Worm (Caenorhabditis elegans) whole organism, young adult: ENCODE data around the gene Y62H9A.7.
A peak's percentile ranks its signal among the peaks of the same experiment; 100 is the strongest.

Experiments
- B0336.3 ChIP-seq: fragments of 200-800 bp; sonication (Bioruptor generic); IDR thresholded peaks from 2 replicates; pipeline ENCODE4 v1.3.6; 2022; ENCODE audit warnings: missing genetic modification characterization, missing compliant biosample characterization
- D2030.7 ChIP-seq: fragments of 200-800 bp; sonication (Bioruptor generic); IDR thresholded peaks from 2 replicates; pipeline ENCODE4 v1.3.6; 2022; ENCODE audit warnings: missing genetic modification reagents, missing genetic modification characterization, missing compliant biosample characterization
- F22D6.2 ChIP-seq: sonication (generic microtip); optimal IDR thresholded peaks from 2 replicates; lab custom pipeline; 2016; ENCODE audit warnings: mild to moderate bottlenecking, missing genetic modification characterization, missing compliant biosample characterization
- F52B5.7 ChIP-seq: sonication (generic microtip); optimal IDR thresholded peaks from 2 replicates; lab custom pipeline; 2016; ENCODE audit warnings: mild to moderate bottlenecking, missing genetic modification characterization, missing compliant biosample characterization
- F57A8.1 ChIP-seq: fragments of 200-800 bp; sonication (Bioruptor generic); optimal IDR thresholded peaks from 2 replicates; lab custom pipeline; 2018; ENCODE audit warnings: mild to moderate bottlenecking, missing genetic modification characterization, moderate library complexity, missing compliant biosample characterization
- K11D2.4 ChIP-seq: fragments of 200-800 bp; sonication (Bioruptor generic); IDR thresholded peaks from 2 replicates; pipeline ENCODE4 v1.3.6; 2022; ENCODE audit warnings: missing genetic modification reagents, missing genetic modification characterization, missing compliant biosample characterization
- Y67H2A.10 ChIP-seq: fragments of 200-800 bp; sonication (Bioruptor generic); conservative IDR thresholded peaks from 2 replicates; pipeline ENCODE4 v1.3.6; 2022; ENCODE audit warnings: missing genetic modification reagents, missing genetic modification characterization, missing compliant biosample characterization
- ZK185.1 ChIP-seq: sonication (generic microtip); optimal IDR thresholded peaks from 2 replicates; lab custom pipeline; 2016; ENCODE audit warnings: mild to moderate bottlenecking, missing genetic modification characterization, missing compliant biosample characterization; ENCODE audit not compliant: poor library complexity, severe bottlenecking
- akir-1 ChIP-seq: fragments of 200-800 bp; sonication (Bioruptor generic); optimal IDR thresholded peaks from 2 replicates; lab custom pipeline; 2018; ENCODE audit warnings: mild to moderate bottlenecking, missing genetic modification characterization, moderate library complexity, missing compliant biosample characterization
- aptf-2 ChIP-seq: fragments of 200-800 bp; sonication (Bioruptor generic); conservative IDR thresholded peaks from 2 replicates; pipeline ENCODE4 v1.3.6; 2022; ENCODE audit warnings: missing genetic modification reagents, missing genetic modification characterization, missing compliant biosample characterization
- atf-7 ChIP-seq: sonication (generic microtip); optimal IDR thresholded peaks from 2 replicates; lab custom pipeline; 2017; ENCODE audit warnings: mild to moderate bottlenecking, missing genetic modification characterization, missing compliant biosample characterization
- attf-3 ChIP-seq: fragments of 200-800 bp; sonication (Bioruptor generic); conservative IDR thresholded peaks from 2 replicates; pipeline ENCODE4 v1.3.6; 2022; ENCODE audit warnings: missing genetic modification reagents, missing genetic modification characterization, missing compliant biosample characterization
- attf-5 ChIP-seq: fragments of 200-800 bp; sonication (Bioruptor generic); optimal IDR thresholded peaks from 2 replicates; lab custom pipeline; 2018; ENCODE audit warnings: mild to moderate bottlenecking, missing genetic modification characterization, missing compliant biosample characterization
- attf-6 ChIP-seq: fragments of 200-800 bp; sonication (Bioruptor generic); IDR thresholded peaks from 2 replicates; pipeline ENCODE4 v1.3.6; 2022; ENCODE audit warnings: missing genetic modification reagents, missing genetic modification characterization, missing compliant biosample characterization
- bed-1 ChIP-seq: fragments of 200-800 bp; sonication (Bioruptor generic); IDR thresholded peaks from 2 replicates; pipeline ENCODE4 v1.3.6; 2022; ENCODE audit warnings: missing genetic modification reagents, missing genetic modification characterization, missing compliant biosample characterization
- bed-2 ChIP-seq: fragments of 200-800 bp; sonication (Bioruptor generic); IDR thresholded peaks from 2 replicates; pipeline ENCODE4 v1.3.6; 2022; ENCODE audit warnings: missing genetic modification reagents, missing genetic modification characterization, missing compliant biosample characterization
- ceh-27 ChIP-seq: fragments of 200-800 bp; sonication (Bioruptor generic); optimal IDR thresholded peaks from 2 replicates; lab custom pipeline; 2018; ENCODE audit warnings: mild to moderate bottlenecking, missing genetic modification characterization, moderate library complexity, missing compliant biosample characterization
- ceh-58 ChIP-seq: fragments of 200-800 bp; sonication (Bioruptor generic); IDR thresholded peaks from 2 replicates; pipeline ENCODE4 v1.3.6; 2022; ENCODE audit warnings: missing genetic modification characterization, missing compliant biosample characterization
- egl-44 ChIP-seq: fragments of 200-800 bp; sonication (Bioruptor generic); IDR thresholded peaks from 2 replicates; pipeline ENCODE4 v1.3.6; 2022; ENCODE audit warnings: missing genetic modification reagents, missing genetic modification characterization, missing compliant biosample characterization
- ets-4 ChIP-seq: fragments of 200-800 bp; sonication (Bioruptor generic); optimal IDR thresholded peaks from 2 replicates; lab custom pipeline; 2018; ENCODE audit warnings: mild to moderate bottlenecking, missing genetic modification characterization, missing compliant biosample characterization
- fkh-3 ChIP-seq: sonication (generic microtip); optimal IDR thresholded peaks from 2 replicates; lab custom pipeline; 2016; ENCODE audit warnings: mild to moderate bottlenecking, missing genetic modification characterization, missing compliant biosample characterization
- gei-17 ChIP-seq: fragments of 200-800 bp; sonication (Bioruptor generic); optimal IDR thresholded peaks from 2 replicates; lab custom pipeline; 2018; ENCODE audit warnings: mild to moderate bottlenecking, missing genetic modification characterization, missing compliant biosample characterization
- hrde-1 ChIP-seq: sonication (generic microtip); optimal IDR thresholded peaks from 2 replicates; lab custom pipeline; 2016; ENCODE audit warnings: missing genetic modification characterization, mild to moderate bottlenecking, missing compliant biosample characterization, moderate library complexity, missing genotype, missing genetic modification reagents, borderline replicate concordance
- let-526 ChIP-seq: fragments of 200-800 bp; sonication (Bioruptor generic); IDR thresholded peaks from 2 replicates; pipeline ENCODE4 v1.3.6; 2022; ENCODE audit warnings: missing genetic modification reagents, missing genetic modification characterization, missing compliant biosample characterization
- let-607 ChIP-seq, 2 experiments: fragments of 200-800 bp in 1 of 2; sonication (Bioruptor generic) in 1 of 2; sonication (generic microtip) in 1 of 2; optimal IDR thresholded peaks; 2 replicates each; lab custom pipeline; 2016 to 2018; ENCODE audit warnings: mild to moderate bottlenecking in 2 of 2, missing compliant biosample characterization in 2 of 2, missing genetic modification characterization in 2 of 2, moderate library complexity in 2 of 2, missing genotype in 1 of 2
- lin-54 ChIP-seq: fragments of 200-800 bp; sonication (Bioruptor generic); optimal IDR thresholded peaks from 2 replicates; lab custom pipeline; 2018; ENCODE audit warnings: mild to moderate bottlenecking, missing genetic modification characterization, missing compliant biosample characterization
- lir-1 ChIP-seq: fragments of 200-800 bp; sonication (Bioruptor generic); conservative IDR thresholded peaks from 2 replicates; pipeline ENCODE4 v1.3.6; 2022; ENCODE audit warnings: missing genetic modification reagents, missing genetic modification characterization, missing compliant biosample characterization
- lsl-1 ChIP-seq: fragments of 200-800 bp; sonication (Bioruptor generic); optimal IDR thresholded peaks from 2 replicates; lab custom pipeline; 2018; ENCODE audit warnings: mild to moderate bottlenecking, missing genetic modification characterization, moderate library complexity, missing compliant biosample characterization
- lsy-27 ChIP-seq: sonication (generic microtip); optimal IDR thresholded peaks from 2 replicates; lab custom pipeline; 2017; ENCODE audit warnings: missing genetic modification characterization, mild to moderate bottlenecking, missing compliant biosample characterization, antibody characterized with exemption, missing genotype, borderline replicate concordance; ENCODE audit not compliant: insufficient read depth
- mcd-1 ChIP-seq: fragments of 200-800 bp; sonication (Bioruptor generic); IDR thresholded peaks from 2 replicates; pipeline ENCODE4 v1.3.6; 2022; ENCODE audit warnings: missing genetic modification reagents, missing genetic modification characterization, missing compliant biosample characterization
- mel-28 ChIP-seq: sonication (generic microtip); optimal IDR thresholded peaks from 2 replicates; lab custom pipeline; 2016; ENCODE audit warnings: borderline replicate concordance, mild to moderate bottlenecking, missing genetic modification characterization, missing compliant biosample characterization
- mes-4 ChIP-seq: sonication (generic microtip); optimal IDR thresholded peaks from 2 replicates; lab custom pipeline; 2016; ENCODE audit warnings: missing genotype, missing genetic modification characterization, missing compliant biosample characterization
- nfyb-1 ChIP-seq: fragments of 200-800 bp; sonication (Bioruptor generic); IDR thresholded peaks from 2 replicates; pipeline ENCODE4 v1.3.6; 2022; ENCODE audit warnings: missing genetic modification reagents, missing genetic modification characterization, missing compliant biosample characterization
- pbrm-1 ChIP-seq: fragments of 200-800 bp; sonication (Bioruptor generic); IDR thresholded peaks from 2 replicates; pipeline ENCODE4 v1.3.6; 2022; ENCODE audit warnings: missing genetic modification reagents, missing genetic modification characterization, missing compliant biosample characterization
- pha-4 ChIP-seq: fragments of 150-350 bp; sonication (generic microtip); optimal IDR thresholded peaks from 2 replicates; lab custom pipeline; 2014; ENCODE audit warnings: missing biosample characterization, missing genetic modification reagents, missing genetic modification characterization
- rpc-1 ChIP-seq, 2 experiments: fragments of 150-350 bp in 1 of 2; sonication (generic microtip) in 1 of 2; optimal IDR thresholded peaks; 2 replicates each; lab custom pipeline; 2014 to 2018; ENCODE audit warnings: missing biosample characterization in 1 of 2, missing genetic modification characterization in 1 of 2, missing genetic modification reagents in 1 of 2, missing genotype in 1 of 2
- sea-2 ChIP-seq: fragments of 200-800 bp; sonication (Bioruptor generic); IDR thresholded peaks from 2 replicates; pipeline ENCODE4 v1.3.6; 2022; ENCODE audit warnings: missing genetic modification characterization, missing compliant biosample characterization
- snpc-1.1 ChIP-seq: sonication (generic microtip); optimal IDR thresholded peaks from 2 replicates; lab custom pipeline; 2017; ENCODE audit warnings: missing genetic modification characterization, mild to moderate bottlenecking, missing compliant biosample characterization, antibody characterized with exemption, moderate library complexity, missing genotype, missing genetic modification reagents; ENCODE audit not compliant: insufficient read depth
- snpc-1.3 ChIP-seq: sonication (generic microtip); optimal IDR thresholded peaks from 2 replicates; lab custom pipeline; 2017; ENCODE audit warnings: missing genetic modification characterization, mild to moderate bottlenecking, missing compliant biosample characterization, antibody characterized with exemption, moderate library complexity, missing genotype, missing genetic modification reagents; ENCODE audit not compliant: insufficient read depth
- snpc-3.4 ChIP-seq: sonication (generic microtip); optimal IDR thresholded peaks from 2 replicates; lab custom pipeline; 2017; ENCODE audit warnings: missing genetic modification characterization, mild to moderate bottlenecking, missing compliant biosample characterization, antibody characterized with exemption, moderate library complexity, missing genotype, missing genetic modification reagents
- zim-3 ChIP-seq: sonication (generic microtip); optimal IDR thresholded peaks from 2 replicates; lab custom pipeline; 2017; ENCODE audit warnings: mild to moderate bottlenecking, missing genetic modification characterization, moderate library complexity, missing compliant biosample characterization
- ztf-22 ChIP-seq: fragments of 200-800 bp; sonication (Bioruptor generic); optimal IDR thresholded peaks from 2 replicates; lab custom pipeline; 2018; ENCODE audit warnings: mild to moderate bottlenecking, missing genetic modification characterization, moderate library complexity, missing compliant biosample characterization
- ztf-25 ChIP-seq: fragments of 200-800 bp; sonication (Bioruptor generic); IDR thresholded peaks from 2 replicates; pipeline ENCODE4 v1.3.6; 2022; ENCODE audit warnings: missing genetic modification reagents, missing genetic modification characterization, missing compliant biosample characterization
- ztf-28 ChIP-seq: fragments of 200-800 bp; sonication (Bioruptor generic); IDR thresholded peaks from 2 replicates; pipeline ENCODE4 v1.3.6; 2022; ENCODE audit warnings: missing genetic modification reagents, missing genetic modification characterization, missing compliant biosample characterization

Gene Y62H9A.7

DNA sequence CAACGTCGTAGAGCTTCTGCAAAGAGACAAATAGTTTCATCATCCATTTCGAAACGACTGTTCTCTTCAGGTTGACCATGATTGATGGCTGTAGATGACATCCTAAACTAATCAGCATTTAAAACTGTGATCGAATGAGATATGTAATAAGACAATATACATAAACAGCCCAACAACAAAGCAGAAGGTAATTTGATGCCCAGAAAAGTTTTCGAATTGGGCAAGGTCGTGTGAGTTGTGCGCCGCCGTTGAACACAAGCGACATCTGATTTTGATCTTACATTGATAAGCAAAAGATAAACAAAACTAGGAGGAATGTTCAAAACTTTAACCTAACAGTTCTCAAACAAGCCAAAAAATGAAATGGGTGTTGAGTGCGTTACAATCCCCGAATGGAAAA is at the start of gene Y62H9A.7:
TSS of gene Y62H9A.7 (minus strand) at position 101 of the 400 bp plus-strand sequence.
- TF ChIP-seq attf-3 (GFP tag; lab: Robert Waterston, UW) (no peak), atf-7 (tag; lab: Kevin White, UChicago) (no peak), sea-2 (GFP tag; lab: Robert Waterston, UW) (no peak), Y67H2A.10 (GFP tag; lab: Robert Waterston, UW) (no peak), let-526 (GFP tag; lab: Robert Waterston, UW) (no peak), egl-44 (GFP tag; lab: Robert Waterston, UW) (no peak), F57A8.1 (GFP tag; lab: Kevin White, UChicago) (no peak), lsl-1 (GFP tag; lab: Kevin White, UChicago) (no peak), bed-2 (no peak), pha-4 (tag; lab: Kevin White, UChicago) (no peak)

DNA sequence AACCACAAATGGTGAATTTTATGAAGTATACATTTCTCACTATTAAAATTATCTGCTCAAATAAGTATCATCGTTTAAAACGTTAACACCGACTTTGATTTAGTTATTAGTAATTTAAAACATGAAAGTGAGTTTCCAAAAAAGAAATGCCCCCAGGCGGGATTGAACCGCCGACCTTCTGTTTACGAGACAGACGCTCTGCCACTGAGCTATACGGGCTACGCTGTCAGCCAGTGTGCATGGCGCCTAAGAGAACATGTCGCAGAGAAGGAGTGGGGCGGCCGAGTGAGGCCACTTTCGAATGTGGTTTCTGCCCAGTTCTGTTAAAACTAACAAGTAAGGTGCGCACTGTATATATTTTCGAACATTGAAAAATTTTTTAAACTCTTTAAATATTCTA is 49.5 kb upstream of the Y62H9A.7 start:
- TF ChIP-seq akir-1 (GFP tag; lab: Kevin White, UChicago) = no peak
- peak; percentile 86 for TF ChIP-seq nfyb-1 (GFP tag; lab: Robert Waterston, UW)
- peak; percentile 31 for TF ChIP-seq F22D6.2 (tag; lab: Kevin White, UChicago)
- TF ChIP-seq aptf-2 (GFP tag; lab: Robert Waterston, UW) = 0 out of 2 replicates have a peak, but pooled peaks have one; percentile 42
- TF ChIP-seq bed-1 = no peak
- TF ChIP-seq pbrm-1 (GFP tag; lab: Robert Waterston, UW) = peak; percentile 87
- peak; percentile 31; the same call in 1 of the 2 replicates for TF ChIP-seq lir-1 (GFP tag; lab: Robert Waterston, UW)
- TF ChIP-seq sea-2 (GFP tag; lab: Robert Waterston, UW) = 0 out of 2 replicates have a peak, but pooled peaks have one; percentile 12
- TF ChIP-seq ets-4 (GFP tag; lab: Kevin White, UChicago) = no peak
- TF ChIP-seq attf-6 = 0 out of 2 replicates have a peak, but pooled peaks have one; percentile 12
- TF ChIP-seq let-607 (tag; optimal IDR thresholded peaks at IDR 0.05; lab: Kevin White, UChicago) = peak in 1 of 2 experiments; percentile 54
- TF ChIP-seq ztf-28 = peak; percentile 86
- peak; percentile 93 for TF ChIP-seq ZK185.1 (tag; lab: Kevin White, UChicago)
- TF ChIP-seq ceh-27 (GFP tag; lab: Kevin White, UChicago) = peak; percentile 69
- TF ChIP-seq mes-4 (tag; lab: Kevin White, UChicago) = peak; percentile 59
- TF ChIP-seq K11D2.4 (GFP tag; lab: Robert Waterston, UW) = peak; percentile 81
- peak; percentile 84 for TF ChIP-seq snpc-1.3
- no peak for TF ChIP-seq ceh-58
- TF ChIP-seq B0336.3 (GFP tag; lab: Robert Waterston, UW) = peak; percentile 66; the same call in 1 of the 2 replicates
- peak; percentile 84; the same call in 1 of the 2 replicates for TF ChIP-seq ztf-25 (GFP tag; lab: Robert Waterston, UW)
- peak; percentile 66 for TF ChIP-seq F52B5.7 (tag; lab: Kevin White, UChicago)
- TF ChIP-seq mcd-1 (GFP tag; lab: Robert Waterston, UW) = peak; percentile 70
- TF ChIP-seq gei-17 (GFP tag; lab: Kevin White, UChicago) = peak; percentile 89
- no peak for TF ChIP-seq lsy-27 (tag; lab: Kevin White, UChicago)
- peak; percentile 58 for TF ChIP-seq snpc-3.4 (tag; lab: Kevin White, UChicago)
- peak; percentile 32 for TF ChIP-seq atf-7 (tag; lab: Kevin White, UChicago)
- TF ChIP-seq D2030.7 (GFP tag; lab: Robert Waterston, UW) = peak; percentile 83
- peak; percentile 18 for TF ChIP-seq hrde-1
- peak; percentile 53 for TF ChIP-seq snpc-1.1 (tag; lab: Kevin White, UChicago)
- peak; percentile 25 for TF ChIP-seq zim-3 (tag; lab: Kevin White, UChicago)
- TF ChIP-seq lin-54 = peak; percentile 50
- TF ChIP-seq ztf-22 (GFP tag; lab: Kevin White, UChicago) = no peak
- peak; percentile 82 for TF ChIP-seq rpc-1 (optimal IDR thresholded peaks at IDR 0.05; lab: Kevin White, UChicago)
- TF ChIP-seq rpc-1 (tag; optimal IDR thresholded peaks at IDR 0.05; lab: Kevin White, UChicago) = peak; percentile 86
- peak; percentile 39 for TF ChIP-seq mel-28
- peak; percentile 13 for TF ChIP-seq fkh-3
- TF ChIP-seq attf-5 (GFP tag; lab: Kevin White, UChicago) = peak; percentile 43
